Fruit fly (Drosophila melanogaster) whole organism, embryonic: ENCODE results near the gene CG16953.

ENCODE experiments used
- CG12299 ChIP-seq: fragments of 200-800 bp; sonication (Bioruptor generic); optimal IDR thresholded peaks from 2 replicates; lab custom pipeline; 2018; ENCODE audit warnings: missing biosample characterization, mild to moderate bottlenecking, missing genetic modification characterization
- CG14014 ChIP-seq: fragments of 200-800 bp; sonication (Bioruptor generic); IDR thresholded peaks from 2 replicates; pipeline ENCODE4 v1.3.6; 2022; ENCODE audit warnings: missing biosample characterization, missing genetic modification characterization
- CG8478 ChIP-seq: fragments of >200 bp; optimal IDR thresholded peaks from 2 replicates; lab custom pipeline; 2018
- D ChIP-seq, 2 experiments: fragments of 200-800 bp in 1 of 2; fragments of >200 bp in 1 of 2; sonication (Bioruptor generic) in 1 of 2; optimal IDR thresholded peaks; 2 replicates in 1 of 2; 3 replicates in 1 of 2; lab custom pipeline; 2017; ENCODE audit warnings: mild to moderate bottlenecking in 1 of 2, missing biosample characterization in 1 of 2, missing genetic modification characterization in 1 of 2, missing genetic modification reagents in 1 of 2
- H15 ChIP-seq: fragments of 200-800 bp; sonication (Bioruptor generic); IDR thresholded peaks from 3 replicates; pipeline ENCODE4 v1.3.6; 2022; ENCODE audit warnings: missing biosample characterization, missing genetic modification characterization
- bbx ChIP-seq: fragments of 200-800 bp; sonication (Bioruptor generic); IDR thresholded peaks from 2 replicates; pipeline ENCODE4 v1.3.6; 2022; ENCODE audit warnings: missing biosample characterization, missing genetic modification characterization; ENCODE audit not compliant: partially characterized antibody
- cwo ChIP-seq: fragments of 200-800 bp; sonication (Bioruptor generic); optimal IDR thresholded peaks from 3 replicates; lab custom pipeline; 2017; ENCODE audit warnings: missing biosample characterization, missing genetic modification characterization, mild to moderate bottlenecking, moderate library complexity, missing genetic modification reagents
- eyg ChIP-seq: fragments of 200-800 bp; sonication (Bioruptor generic); optimal IDR thresholded peaks from 3 replicates; lab custom pipeline; 2016; ENCODE audit warnings: missing biosample characterization, missing genetic modification characterization
- gro ChIP-seq: fragments of 200-800 bp; sonication (Bioruptor generic); optimal IDR thresholded peaks from 2 replicates; lab custom pipeline; 2016; ENCODE audit warnings: missing biosample characterization, missing genetic modification characterization
- gt ChIP-seq: fragments of 200-800 bp; sonication (Bioruptor generic); IDR thresholded peaks from 2 replicates; pipeline ENCODE4 v1.3.6; 2022; ENCODE audit warnings: missing biosample characterization, missing genetic modification characterization
- hb ChIP-seq: fragments of 200-800 bp; sonication (Bioruptor generic); IDR thresholded peaks from 3 replicates; pipeline ENCODE4 v1.3.6; 2022; ENCODE audit warnings: missing biosample characterization, missing genetic modification characterization; ENCODE audit not compliant: partially characterized antibody
- row ChIP-seq: fragments of 200-800 bp; sonication (Bioruptor generic); IDR thresholded peaks from 3 replicates; pipeline ENCODE4 v1.3.6; 2022; ENCODE audit warnings: missing biosample characterization, missing genetic modification characterization
- sna ChIP-seq: fragments of 200-800 bp; sonication (Bioruptor generic); IDR thresholded peaks from 2 replicates; pipeline ENCODE4 v1.3.6; 2022; ENCODE audit warnings: missing biosample characterization, missing genetic modification characterization; ENCODE audit not compliant: partially characterized antibody
- ttk ChIP-seq: fragments of 200-800 bp; sonication (Bioruptor generic); IDR thresholded peaks from 2 replicates; pipeline ENCODE4 v2.1.2; 2022; ENCODE audit warnings: missing biosample characterization, missing genetic modification characterization

- no peak for TF ChIP-seq cwo
- no peak for TF ChIP-seq gt (GFP tag; lab: Robert Waterston, UW)
- TF ChIP-seq bbx = no peak
- no peak for TF ChIP-seq ttk (GFP tag; lab: Robert Waterston, UW)
- no peak for TF ChIP-seq H15 (GFP tag; lab: Robert Waterston, UW)
- TF ChIP-seq hb (GFP tag; lab: Robert Waterston, UW) = no peak
- TF ChIP-seq CG14014 (GFP tag; lab: Robert Waterston, UW) = no peak
- no peak for TF ChIP-seq CG12299 (tag; lab: Kevin White, UChicago)
- TF ChIP-seq sna (GFP tag; lab: Robert Waterston, UW) = no peak
- TF ChIP-seq D (optimal IDR thresholded peaks at IDR 0.05; lab: Kevin White, UChicago) = no peak
- TF ChIP-seq D (GFP tag; optimal IDR thresholded peaks at IDR 0.05; lab: Kevin White, UChicago) = no peak
- no peak for TF ChIP-seq CG8478 (lab: Kevin White, UChicago)
- no peak for TF ChIP-seq gro (GFP tag; lab: Kevin White, UChicago)
- TF ChIP-seq row (GFP tag; lab: Robert Waterston, UW) = no peak
- no peak for TF ChIP-seq eyg (GFP tag; lab: Kevin White, UChicago)
Measured at dm6 chr3R:20554300-20554699, 31.3 kb downstream of the CG16953 start, which contains the start of gene att-ORFB.
